Worm (Caenorhabditis elegans): ENCODE measurements around the gene sri-18.

DNA sequence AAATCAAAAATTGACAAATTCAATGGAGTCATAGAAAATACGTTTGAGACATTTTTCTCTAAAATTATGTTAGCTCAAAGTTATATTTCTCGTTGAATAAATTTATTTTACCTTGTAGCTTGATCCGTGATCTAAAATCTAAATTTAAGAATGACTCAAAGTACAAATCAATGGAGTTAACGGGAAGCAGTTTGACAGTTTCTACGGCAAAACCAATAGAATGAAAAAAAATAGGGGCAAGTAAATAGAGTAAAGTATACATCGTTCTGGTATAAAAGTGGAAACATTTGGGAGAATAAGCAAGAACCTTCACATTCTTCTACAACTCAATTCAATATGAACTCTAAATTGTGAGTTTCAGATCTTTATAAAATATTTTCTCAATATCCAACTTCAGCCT is 29.4 kb downstream of the sri-18 start, which contains the start of gene fipr-6:
- no peak for TF ChIP-seq zag-1 (tag; optimal IDR thresholded peaks at IDR 0.05)
- no peak for TF ChIP-seq dmd-4 (tag; optimal IDR thresholded peaks at IDR 0.05)
- TF ChIP-seq elt-3 (tag; optimal IDR thresholded peaks at IDR 0.05) = no peak
- no peak for TF ChIP-seq nhr-237 (tag; optimal IDR thresholded peaks at IDR 0.05)
- TF ChIP-seq nhr-23 (tag; optimal IDR thresholded peaks at IDR 0.05) = no peak
- no peak for TF ChIP-seq ceh-82 (tag; optimal IDR thresholded peaks at IDR 0.05)
- TF ChIP-seq nhr-12 (tag; optimal IDR thresholded peaks at IDR 0.05) = no peak
- no peak for TF ChIP-seq unc-62 (GFP tag; optimal IDR thresholded peaks at IDR 0.05)
- no peak for TF ChIP-seq skn-1 (tag; optimal IDR thresholded peaks at IDR 0.05)
- TF ChIP-seq lin-13 (GFP tag; optimal IDR thresholded peaks at IDR 0.05) = no peak
